Worm (Caenorhabditis elegans) whole organism, L3 larva: ENCODE results near the gene vps-53.
A peak's percentile ranks its signal among the peaks of the same experiment; 100 is the strongest.

Experiments used
- ZK546.5 ChIP-seq: sonication (generic microtip); optimal IDR thresholded peaks from 2 replicates; lab custom pipeline; 2017; ENCODE audit warnings: missing biosample characterization, missing genetic modification characterization
- aly-2 ChIP-seq: fragments of 150-350 bp; optimal IDR thresholded peaks from 2 replicates; lab custom pipeline; 2014; ENCODE audit warnings: missing biosample characterization, missing genetic modification characterization
- ceh-82 ChIP-seq: fragments of 150-350 bp; optimal IDR thresholded peaks from 2 replicates; lab custom pipeline; 2014; ENCODE audit warnings: missing biosample characterization, missing genetic modification characterization
- ceh-9 ChIP-seq: sonication (generic microtip); optimal IDR thresholded peaks from 2 replicates; lab custom pipeline; 2018; ENCODE audit warnings: missing biosample characterization, missing genetic modification characterization
- daf-12 ChIP-seq: fragments of 150-350 bp; optimal IDR thresholded peaks from 2 replicates; lab custom pipeline; 2014; ENCODE audit warnings: missing biosample characterization, missing genetic modification reagents, missing genetic modification characterization
- egl-27 ChIP-seq: sonication (generic microtip); optimal IDR thresholded peaks from 4 replicates; lab custom pipeline; 2017; ENCODE audit warnings: missing biosample characterization, missing genetic modification reagents, missing genetic modification characterization
- egl-5 ChIP-seq: fragments of 150-350 bp; optimal IDR thresholded peaks from 2 replicates; lab custom pipeline; 2017; ENCODE audit warnings: missing biosample characterization, missing genetic modification reagents, missing genetic modification characterization, inconsistent platforms
- elt-1 ChIP-seq: fragments of 150-350 bp; optimal IDR thresholded peaks from 2 replicates; lab custom pipeline; 2014; ENCODE audit warnings: missing biosample characterization, missing genetic modification characterization
- elt-2 ChIP-seq: sonication (generic microtip); optimal IDR thresholded peaks from 2 replicates; lab custom pipeline; 2016; ENCODE audit warnings: missing genetic modification reagents, mild to moderate bottlenecking, missing genetic modification characterization, missing compliant biosample characterization
- elt-3 ChIP-seq, 3 experiments: fragments of 150-350 bp in 1 of 3; sonication (generic microtip) in 2 of 3; optimal IDR thresholded peaks; 2 replicates in 2 of 3; 4 replicates in 1 of 3; lab custom pipeline; 2014 to 2017; ENCODE audit warnings: missing biosample characterization in 3 of 3, missing genetic modification characterization in 3 of 3
- eor-1 ChIP-seq, 2 experiments: fragments of 150-350 bp; optimal IDR thresholded peaks; 2 replicates each; lab custom pipeline; 2014 to 2018; ENCODE audit warnings: missing biosample characterization in 2 of 2, missing genetic modification characterization in 2 of 2
- fkh-2 ChIP-seq: fragments of 150-350 bp; optimal IDR thresholded peaks from 2 replicates; lab custom pipeline; 2014; ENCODE audit warnings: missing biosample characterization, missing genetic modification reagents, missing genetic modification characterization
- fos-1 ChIP-seq: fragments of 150-350 bp; optimal IDR thresholded peaks from 2 replicates; lab custom pipeline; 2014; ENCODE audit warnings: missing biosample characterization, missing genetic modification characterization
- hmg-11 ChIP-seq: sonication (generic microtip); optimal IDR thresholded peaks from 2 replicates; lab custom pipeline; 2016; ENCODE audit warnings: missing genetic modification characterization, missing compliant biosample characterization
- jun-1 ChIP-seq: fragments of 150-350 bp; optimal IDR thresholded peaks from 2 replicates; lab custom pipeline; 2014; ENCODE audit warnings: missing biosample characterization, missing genetic modification reagents, missing genetic modification characterization
- lin-15B ChIP-seq: fragments of 150-350 bp; optimal IDR thresholded peaks from 2 replicates; lab custom pipeline; 2014; ENCODE audit warnings: missing biosample characterization, missing genetic modification characterization
- lin-39 ChIP-seq: fragments of 150-350 bp; optimal IDR thresholded peaks from 2 replicates; lab custom pipeline; 2018; ENCODE audit warnings: missing biosample characterization, missing genetic modification reagents, missing genetic modification characterization
- mdl-1 ChIP-seq: fragments of 150-350 bp; optimal IDR thresholded peaks from 2 replicates; lab custom pipeline; 2014; ENCODE audit warnings: missing biosample characterization, missing genetic modification characterization
- nfya-1 ChIP-seq: sonication (generic microtip); optimal IDR thresholded peaks from 2 replicates; lab custom pipeline; 2017; ENCODE audit warnings: missing genetic modification characterization, mild to moderate bottlenecking, missing compliant biosample characterization, antibody characterized with exemption, moderate library complexity; ENCODE audit not compliant: insufficient read depth
- nhr-12 ChIP-seq: fragments of 150-350 bp; optimal IDR thresholded peaks from 2 replicates; lab custom pipeline; 2014; ENCODE audit warnings: missing biosample characterization, missing genetic modification characterization
- nhr-23 ChIP-seq: fragments of 150-350 bp; optimal IDR thresholded peaks from 2 replicates; lab custom pipeline; 2014; ENCODE audit warnings: missing biosample characterization, missing genetic modification reagents, missing genetic modification characterization
- nhr-237 ChIP-seq: fragments of 150-350 bp; optimal IDR thresholded peaks from 2 replicates; lab custom pipeline; 2014; ENCODE audit warnings: missing biosample characterization, missing genetic modification characterization
- nhr-25 ChIP-seq: sonication (generic microtip); optimal IDR thresholded peaks from 2 replicates; lab custom pipeline; 2017; ENCODE audit warnings: missing biosample characterization, missing genetic modification characterization
- nhr-28 ChIP-seq: fragments of 150-350 bp; optimal IDR thresholded peaks from 2 replicates; lab custom pipeline; 2014; ENCODE audit warnings: missing biosample characterization, missing genetic modification characterization
- nhr-43 ChIP-seq: sonication (generic microtip); optimal IDR thresholded peaks from 2 replicates; lab custom pipeline; 2016; ENCODE audit warnings: mild to moderate bottlenecking, missing genetic modification characterization, missing compliant biosample characterization; ENCODE audit not compliant: poor library complexity, severe bottlenecking
- nhr-67 ChIP-seq: fragments of 150-350 bp; optimal IDR thresholded peaks from 2 replicates; lab custom pipeline; 2014; ENCODE audit warnings: missing biosample characterization, missing genetic modification characterization
- nhr-76 ChIP-seq: fragments of 150-350 bp; sonication (generic microtip); optimal IDR thresholded peaks from 5 replicates; lab custom pipeline; 2014; ENCODE audit warnings: missing biosample characterization, missing genetic modification characterization
- pha-4 ChIP-seq: fragments of 150-350 bp; optimal IDR thresholded peaks from 2 replicates; lab custom pipeline; 2014; ENCODE audit warnings: missing biosample characterization, missing genetic modification reagents, missing genetic modification characterization
- pqm-1 ChIP-seq: fragments of 150-350 bp; optimal IDR thresholded peaks from 2 replicates; lab custom pipeline; 2017; ENCODE audit warnings: missing biosample characterization, missing genetic modification characterization, inconsistent platforms
- skn-1 ChIP-seq: fragments of 150-350 bp; optimal IDR thresholded peaks from 2 replicates; lab custom pipeline; 2014; ENCODE audit warnings: missing biosample characterization, missing genetic modification characterization
- snpc-4 ChIP-seq: fragments of 150-350 bp; optimal IDR thresholded peaks from 2 replicates; lab custom pipeline; 2014; ENCODE audit warnings: missing biosample characterization, missing genetic modification characterization
- tbx-2 ChIP-seq: sonication (generic microtip); optimal IDR thresholded peaks from 2 replicates; lab custom pipeline; 2016; ENCODE audit warnings: mild to moderate bottlenecking, missing genetic modification characterization, missing compliant biosample characterization
- unc-39 ChIP-seq: sonication (generic microtip); optimal IDR thresholded peaks from 4 replicates; lab custom pipeline; 2017; ENCODE audit warnings: missing biosample characterization, missing genetic modification characterization
- unc-62 ChIP-seq: fragments of 150-350 bp; sonication (generic microtip); optimal IDR thresholded peaks from 4 replicates; lab custom pipeline; 2014; ENCODE audit warnings: missing biosample characterization, missing genetic modification reagents, missing genetic modification characterization
- zag-1 ChIP-seq: fragments of 150-350 bp; optimal IDR thresholded peaks from 2 replicates; lab custom pipeline; 2014; ENCODE audit warnings: missing biosample characterization, missing genetic modification characterization
- ztf-4 ChIP-seq: fragments of 150-350 bp; optimal IDR thresholded peaks from 2 replicates; lab custom pipeline; 2014; ENCODE audit warnings: missing biosample characterization, missing genetic modification characterization

vps-53 gene

DNA sequence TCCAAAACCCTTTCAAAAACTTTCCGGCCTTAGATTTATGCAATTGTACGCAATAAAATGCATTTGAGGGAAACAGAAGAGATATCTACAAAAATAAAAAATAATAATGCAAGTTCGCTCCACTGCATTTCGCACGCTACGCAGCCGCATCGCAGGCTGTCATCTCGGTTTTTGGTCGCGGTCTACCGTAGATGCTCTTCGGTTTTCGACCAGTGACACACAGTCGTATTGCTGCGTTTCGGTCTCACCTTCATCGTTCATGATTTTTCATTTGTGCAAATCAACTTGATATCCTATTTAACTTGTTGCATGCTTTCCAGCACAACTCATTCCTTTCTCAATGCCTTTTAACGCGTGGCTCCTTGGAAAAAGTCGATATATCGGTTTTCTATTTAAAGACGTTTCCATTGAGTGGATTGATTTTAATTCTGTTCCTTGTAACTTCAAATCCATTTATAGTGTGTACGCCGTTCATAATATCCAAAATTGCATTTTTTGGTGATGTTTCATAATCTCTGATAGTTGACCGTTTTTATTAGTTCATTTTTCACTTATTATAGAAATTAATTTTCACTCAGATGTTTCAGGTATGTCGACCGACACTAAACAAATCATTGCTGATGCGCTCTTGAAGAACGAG lies 23.5 kb upstream of the vps-53 start, which contains the start of gene vha-1 (continued):
- TF ChIP-seq skn-1 (tag; lab: Kevin White, UChicago) (peak; percentile 75), jun-1 (tag; lab: Kevin White, UChicago) (peak; percentile 90), egl-5 (tag; lab: Kevin White, UChicago) (peak; percentile 46), nhr-237 (tag; lab: Kevin White, UChicago) (no peak)
- TF ChIP-seq, all 47 proteins: peak for 25

DNA sequence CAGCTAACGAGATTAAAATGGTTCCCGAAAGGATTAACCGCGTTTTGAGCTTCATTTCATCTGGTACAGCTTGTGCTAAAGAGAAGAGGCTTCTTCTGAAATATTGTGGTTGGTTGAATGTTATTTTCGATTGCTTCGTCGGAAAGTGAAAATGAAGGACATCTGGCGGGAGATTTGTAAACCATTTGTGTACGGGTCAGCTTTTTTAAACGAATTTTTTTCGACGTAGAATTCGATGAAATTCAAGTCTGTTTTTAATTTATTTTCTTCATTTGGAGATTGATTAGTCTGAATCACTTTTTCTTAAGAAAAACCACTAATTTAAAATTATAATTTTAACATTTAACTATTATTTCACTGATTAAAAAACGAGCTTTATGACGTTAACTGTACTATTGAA lies 22.9 kb upstream of the vps-53 start, which contains the start of gene sqv-3:
TSS of gene sqv-3 (minus strand) at position 101 of the 400 bp plus-strand sequence.
- TF ChIP-seq egl-27 (tag; lab: Kevin White, UChicago) (no peak), unc-62 (no peak), snpc-4 (tag; lab: Kevin White, UChicago) (no peak), nhr-28 (tag; lab: Kevin White, UChicago) (no peak), tbx-2 (tag; lab: Kevin White, UChicago) (no peak), pha-4 (no peak), aly-2 (tag; lab: Kevin White, UChicago) (no peak), pqm-1 (no peak)

DNA sequence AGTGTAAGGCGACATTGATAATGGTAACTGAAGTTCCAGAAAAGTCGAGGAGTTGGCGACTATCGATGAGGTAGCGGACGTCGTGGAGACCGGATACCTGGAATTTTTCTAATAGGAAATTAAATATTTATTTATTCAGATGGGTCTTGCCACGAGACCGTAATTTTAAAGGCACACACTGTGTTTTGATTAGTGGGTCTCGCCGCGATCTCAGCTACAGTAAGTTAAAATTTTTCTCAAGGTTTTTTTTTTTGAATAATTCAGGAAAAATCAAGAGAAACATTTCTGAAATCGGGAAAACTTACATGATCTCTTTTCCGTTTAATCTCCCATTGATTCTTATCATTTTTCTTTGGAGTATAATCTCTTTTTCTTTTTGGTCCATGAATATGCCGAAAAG lies 21.8 kb upstream of the vps-53 start:
- TF ChIP-seq elt-3 (tag; optimal IDR thresholded peaks at IDR 0.05; lab: Kevin White, UChicago) (no peak), nhr-23 (tag; lab: Kevin White, UChicago) (no peak), ZK546.5 (tag; lab: Kevin White, UChicago) (no peak), nhr-25 (no peak), nhr-43 (tag; lab: Kevin White, UChicago) (no peak), nhr-67 (tag; lab: Kevin White, UChicago) (no peak), pha-4 (no peak), nhr-76 (tag; lab: Kevin White, UChicago) (no peak), daf-12 (tag; lab: Kevin White, UChicago) (no peak), tbx-2 (tag; lab: Kevin White, UChicago) (no peak)
- TF ChIP-seq, all 47 proteins: peak for 0

DNA sequence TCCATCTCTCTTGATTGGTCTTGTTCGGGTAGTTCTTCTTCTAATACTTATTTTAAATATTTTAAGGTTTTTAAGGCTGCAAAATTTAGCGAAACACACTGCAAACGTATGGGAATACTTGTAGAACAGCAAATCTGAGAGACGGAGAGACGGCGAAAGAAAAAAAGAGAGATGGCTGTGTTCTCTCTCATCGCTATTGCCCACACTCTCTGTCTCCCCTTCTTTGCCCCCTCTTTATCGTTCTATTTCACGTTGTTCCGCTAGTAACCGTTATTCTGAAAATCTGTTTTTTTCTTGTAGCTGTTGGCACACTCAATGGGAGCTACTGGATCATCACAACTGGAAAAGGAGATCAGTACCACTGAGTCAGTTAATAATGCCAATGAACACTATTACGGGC lies 19.0 kb upstream of the vps-53 start, which contains the start of gene usp-46:
TSS of gene usp-46 (plus strand) at position 301 of the 400 bp plus-strand sequence.
- TF ChIP-seq nhr-28 (tag; lab: Kevin White, UChicago) = no peak
- TF ChIP-seq hmg-11 (tag; lab: Kevin White, UChicago) = peak; percentile 43
- no peak for TF ChIP-seq nhr-12 (tag; lab: Kevin White, UChicago)
- no peak for TF ChIP-seq egl-27 (tag; lab: Kevin White, UChicago)
- no peak for TF ChIP-seq elt-1 (tag; lab: Kevin White, UChicago)
- no peak for TF ChIP-seq unc-62
- TF ChIP-seq nhr-76 (tag; lab: Kevin White, UChicago) = no peak
- TF ChIP-seq lin-39 (tag; lab: Kevin White, UChicago) = peak; percentile 10
- TF ChIP-seq eor-1 (tag; optimal IDR thresholded peaks at IDR 0.05; lab: Kevin White, UChicago) = no peak
- no peak for TF ChIP-seq fos-1 (tag; lab: Kevin White, UChicago)
- TF ChIP-seq ceh-82 (tag; lab: Kevin White, UChicago) = no peak
- TF ChIP-seq tbx-2 (tag; lab: Kevin White, UChicago) = no peak
- no peak for TF ChIP-seq unc-39 (tag; lab: Kevin White, UChicago)
- TF ChIP-seq mdl-1 (tag; lab: Kevin White, UChicago) = no peak
- no peak for TF ChIP-seq pha-4
- TF ChIP-seq elt-2 (tag; lab: Kevin White, UChicago) = peak; percentile 20
- TF ChIP-seq lin-15B (tag; lab: Kevin White, UChicago) = no peak
- no peak for TF ChIP-seq snpc-4 (tag; lab: Kevin White, UChicago)
- no peak for TF ChIP-seq nhr-23 (tag; lab: Kevin White, UChicago)
- TF ChIP-seq zag-1 (tag; lab: Kevin White, UChicago) = no peak
- TF ChIP-seq fkh-2 (tag; lab: Kevin White, UChicago) = no peak
- no peak for TF ChIP-seq pqm-1
- no peak for TF ChIP-seq nhr-67 (tag; lab: Kevin White, UChicago)
- TF ChIP-seq ztf-4 (tag; lab: Kevin White, UChicago) = no peak
- peak; percentile 29 for TF ChIP-seq nfya-1 (tag; lab: Kevin White, UChicago)
- no peak for TF ChIP-seq ceh-9 (tag; lab: Kevin White, UChicago)
- TF ChIP-seq, all 47 proteins: peak for 4
